Fruit fly (Drosophila melanogaster) whole organism, pupa: ENCODE measurements around the gene CG18265.

Experiments used
- CG10348 ChIP-seq: fragments of 200-800 bp; sonication (Bioruptor generic); IDR thresholded peaks from 2 replicates; pipeline ENCODE4 v1.3.6; 2022; ENCODE audit warnings: missing biosample characterization, missing genetic modification characterization
- CG14655 ChIP-seq: fragments of 200-800 bp; sonication (Bioruptor generic); optimal IDR thresholded peaks from 3 replicates; lab custom pipeline; 2017; ENCODE audit warnings: mild to moderate bottlenecking, missing biosample characterization, missing genetic modification reagents, missing genetic modification characterization
- CG15710 ChIP-seq: fragments of 200-800 bp; sonication (Bioruptor generic); optimal IDR thresholded peaks from 2 replicates; lab custom pipeline; 2018; ENCODE audit warnings: missing biosample characterization, mild to moderate bottlenecking, missing genetic modification characterization, moderate library complexity
- CG17806 ChIP-seq: fragments of 200-800 bp; sonication (Bioruptor generic); optimal IDR thresholded peaks from 2 replicates; lab custom pipeline; 2018; ENCODE audit warnings: missing biosample characterization, mild to moderate bottlenecking, missing genetic modification characterization, moderate library complexity
- CG4496 ChIP-seq: fragments of 200-800 bp; sonication (Bioruptor generic); IDR thresholded peaks from 3 replicates; pipeline ENCODE4 v1.3.6; 2022; ENCODE audit warnings: missing biosample characterization, missing genetic modification characterization
- CG8301 ChIP-seq: fragments of 200-800 bp; sonication (Bioruptor generic); optimal IDR thresholded peaks from 2 replicates; lab custom pipeline; 2018; ENCODE audit warnings: missing biosample characterization, mild to moderate bottlenecking, missing genetic modification characterization
- D1 ChIP-seq: fragments of 200-800 bp; sonication (Bioruptor generic); optimal IDR thresholded peaks from 2 replicates; lab custom pipeline; 2018; ENCODE audit warnings: missing biosample characterization, mild to moderate bottlenecking, missing genetic modification characterization, moderate library complexity
- EcR ChIP-seq: fragments of 200-800 bp; sonication (Bioruptor generic); optimal IDR thresholded peaks from 3 replicates; lab custom pipeline; 2019; ENCODE audit warnings: missing biosample characterization, missing genetic modification characterization, mild to moderate bottlenecking, moderate library complexity, missing genetic modification reagents
- Pif1A ChIP-seq: fragments of 200-800 bp; sonication (Bioruptor generic); optimal IDR thresholded peaks from 3 replicates; lab custom pipeline; 2016; ENCODE audit warnings: missing biosample characterization, missing genetic modification characterization
- Snoo ChIP-seq: fragments of 200-800 bp; sonication (Bioruptor generic); optimal IDR thresholded peaks from 3 replicates; lab custom pipeline; 2017; ENCODE audit warnings: missing biosample characterization, mild to moderate bottlenecking, missing genetic modification characterization, inconsistent platforms
- rn ChIP-seq: fragments of 200-800 bp; sonication (Bioruptor generic); IDR thresholded peaks from 2 replicates; pipeline ENCODE4 v1.3.6; 2022; ENCODE audit warnings: missing biosample characterization, missing genetic modification characterization

DNA sequence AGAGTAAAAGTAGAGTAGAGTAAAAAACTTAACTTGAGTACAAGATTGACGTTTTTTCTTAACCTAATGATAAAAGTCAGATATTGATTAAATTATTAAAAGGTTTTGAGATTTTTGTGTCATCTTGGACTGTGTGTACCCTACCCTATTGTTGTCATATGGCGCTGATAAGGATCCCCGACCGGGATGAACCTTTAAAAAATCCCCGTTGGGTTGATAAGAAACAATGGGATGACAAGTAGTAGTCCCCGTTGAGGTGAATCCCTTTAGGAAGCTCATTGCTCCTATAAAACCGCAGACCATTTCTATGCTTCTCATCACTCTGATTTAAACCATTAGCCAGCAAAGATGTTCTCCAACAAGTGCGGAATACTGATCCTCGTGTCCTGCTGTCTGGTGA lies 55.3 kb downstream of the CG18265 start, which contains the start of gene edin:
- TF ChIP-seq CG17806 (no peak), rn (GFP tag; lab: Robert Waterston, UW) (no peak), Pif1A (GFP tag; lab: Kevin White, UChicago) (no peak), EcR (GFP tag; lab: Kevin White, UChicago) (no peak), CG4496 (no peak), CG14655 (GFP tag; lab: Kevin White, UChicago) (no peak), Snoo (no peak), CG15710 (tag; lab: Kevin White, UChicago) (no peak), D1 (no peak), CG10348 (no peak), CG8301 (tag; lab: Kevin White, UChicago) (no peak)
